Fruit fly (Drosophila melanogaster) whole organism, embryonic: ENCODE measurements around the gene Dhc62B.

ENCODE experiments used
- Abd-B ChIP-seq: fragments of 200-800 bp; sonication (Bioruptor generic); optimal IDR thresholded peaks from 2 replicates; lab custom pipeline; 2018; ENCODE audit warnings: missing biosample characterization, mild to moderate bottlenecking, missing genetic modification characterization, moderate library complexity
- C15 ChIP-seq: fragments of 200-800 bp; sonication (Bioruptor generic); IDR thresholded peaks from 3 replicates; pipeline ENCODE4 v1.3.6; 2022; ENCODE audit warnings: missing biosample characterization, missing genetic modification characterization
- CG10431 ChIP-seq: fragments of 200-800 bp; sonication (Bioruptor generic); optimal IDR thresholded peaks from 3 replicates; lab custom pipeline; 2018; ENCODE audit warnings: missing biosample characterization, mild to moderate bottlenecking, missing genetic modification characterization
- CG11560 ChIP-seq: fragments of 200-800 bp; sonication (Bioruptor generic); IDR thresholded peaks from 3 replicates; pipeline ENCODE4 v1.3.6; 2022; ENCODE audit warnings: missing biosample characterization, missing genetic modification characterization
- CG12071 ChIP-seq: fragments of 200-800 bp; sonication (Bioruptor generic); optimal IDR thresholded peaks from 3 replicates; lab custom pipeline; 2018; ENCODE audit warnings: missing biosample characterization, mild to moderate bottlenecking, missing genetic modification characterization
- CG1233 ChIP-seq: fragments of 200-800 bp; sonication (Bioruptor generic); optimal IDR thresholded peaks from 4 replicates; lab custom pipeline; 2018; ENCODE audit warnings: missing biosample characterization, mild to moderate bottlenecking, missing genetic modification characterization
- CG12659 ChIP-seq: fragments of 200-800 bp; sonication (Bioruptor generic); optimal IDR thresholded peaks from 3 replicates; lab custom pipeline; 2017; ENCODE audit warnings: mild to moderate bottlenecking, missing biosample characterization, missing genetic modification reagents, missing genetic modification characterization
- CG13424 ChIP-seq: fragments of 200-800 bp; sonication (Bioruptor generic); optimal IDR thresholded peaks from 2 replicates; lab custom pipeline; 2019; ENCODE audit warnings: missing biosample characterization, mild to moderate bottlenecking, missing genetic modification characterization, moderate library complexity
- CG13894 ChIP-seq: fragments of 200-800 bp; sonication (Bioruptor generic); optimal IDR thresholded peaks from 3 replicates; lab custom pipeline; 2018; ENCODE audit warnings: missing biosample characterization, mild to moderate bottlenecking, missing genetic modification characterization, moderate library complexity
- CG14014 ChIP-seq: fragments of 200-800 bp; sonication (Bioruptor generic); IDR thresholded peaks from 2 replicates; pipeline ENCODE4 v1.3.6; 2022; ENCODE audit warnings: missing biosample characterization, missing genetic modification characterization
- CG15696 ChIP-seq: fragments of 200-800 bp; sonication (Bioruptor generic); optimal IDR thresholded peaks from 2 replicates; lab custom pipeline; 2019; ENCODE audit warnings: missing biosample characterization, mild to moderate bottlenecking, missing genetic modification characterization, moderate library complexity
- CG16863 ChIP-seq: fragments of 200-800 bp; sonication (Bioruptor generic); optimal IDR thresholded peaks from 3 replicates; lab custom pipeline; 2016; ENCODE audit warnings: missing biosample characterization, missing genetic modification characterization
- CG17802 ChIP-seq: fragments of 200-800 bp; sonication (Bioruptor generic); optimal IDR thresholded peaks from 2 replicates; lab custom pipeline; 2018; ENCODE audit warnings: missing biosample characterization, mild to moderate bottlenecking, missing genetic modification characterization, moderate library complexity
- CG1832 ChIP-seq: fragments of 200-800 bp; sonication (Bioruptor generic); optimal IDR thresholded peaks from 2 replicates; lab custom pipeline; 2017; ENCODE audit warnings: missing biosample characterization, mild to moderate bottlenecking, missing genetic modification characterization, inconsistent platforms
- CG18599 ChIP-seq: fragments of 200-800 bp; sonication (Bioruptor generic); optimal IDR thresholded peaks from 3 replicates; lab custom pipeline; 2017; ENCODE audit warnings: missing biosample characterization, missing genetic modification characterization, mild to moderate bottlenecking, moderate library complexity, missing genetic modification reagents
- CG31224 ChIP-seq: fragments of 200-800 bp; sonication (Bioruptor generic); IDR thresholded peaks from 2 replicates; pipeline ENCODE4 v1.3.6; 2022; ENCODE audit warnings: missing biosample characterization, missing genetic modification characterization
- CG3995 ChIP-seq: fragments of 200-800 bp; sonication (Bioruptor generic); optimal IDR thresholded peaks from 3 replicates; lab custom pipeline; 2016; ENCODE audit warnings: missing biosample characterization, missing genetic modification characterization
- CG4328 ChIP-seq: fragments of 200-800 bp; sonication (Bioruptor generic); optimal IDR thresholded peaks from 3 replicates; lab custom pipeline; 2017; ENCODE audit warnings: missing biosample characterization, missing genetic modification reagents, missing genetic modification characterization
- CG6683 ChIP-seq: fragments of 200-800 bp; sonication (Bioruptor generic); optimal IDR thresholded peaks from 2 replicates; lab custom pipeline; 2017; ENCODE audit warnings: missing biosample characterization, mild to moderate bottlenecking, missing genetic modification characterization, missing genetic modification reagents
- CG7357 ChIP-seq: fragments of 200-800 bp; sonication (Bioruptor generic); IDR thresholded peaks from 3 replicates; pipeline ENCODE4 v1.3.6; 2022; ENCODE audit warnings: missing biosample characterization, missing genetic modification characterization
- CG8089 ChIP-seq: fragments of 200-800 bp; sonication (Bioruptor generic); optimal IDR thresholded peaks from 3 replicates; lab custom pipeline; 2016; ENCODE audit warnings: missing biosample characterization, missing genetic modification characterization
- CG8944 ChIP-seq: fragments of 200-800 bp; sonication (Bioruptor generic); optimal IDR thresholded peaks from 3 replicates; lab custom pipeline; 2016; ENCODE audit warnings: missing biosample characterization, missing genetic modification characterization
- CkIIα-i1 ChIP-seq: fragments of 200-800 bp; sonication (Bioruptor generic); IDR thresholded peaks from 2 replicates; pipeline ENCODE4 v1.3.6; 2022; ENCODE audit warnings: missing biosample characterization, missing genetic modification characterization
- CrebB ChIP-seq: fragments of 200-800 bp; sonication (Bioruptor generic); optimal IDR thresholded peaks from 3 replicates; lab custom pipeline; 2018; ENCODE audit warnings: missing biosample characterization, mild to moderate bottlenecking, missing genetic modification characterization
- D19A ChIP-seq: fragments of 200-800 bp; optimal IDR thresholded peaks from 3 replicates; lab custom pipeline; 2019; ENCODE audit warnings: missing biosample characterization, mild to moderate bottlenecking, missing genetic modification characterization, moderate library complexity
- Dbx ChIP-seq: fragments of 200-800 bp; sonication (Bioruptor generic); IDR thresholded peaks from 3 replicates; pipeline ENCODE4 v1.3.6; 2022; ENCODE audit warnings: missing biosample characterization, missing genetic modification characterization
- Deaf1 ChIP-seq: fragments of 200-800 bp; optimal IDR thresholded peaks from 3 replicates; lab custom pipeline; 2019; ENCODE audit warnings: missing biosample characterization, mild to moderate bottlenecking, missing genetic modification characterization, moderate library complexity
- Doc3 ChIP-seq: fragments of 200-800 bp; sonication (Bioruptor generic); IDR thresholded peaks from 3 replicates; pipeline ENCODE4 v1.3.6; 2022; ENCODE audit warnings: missing biosample characterization, missing genetic modification characterization; ENCODE audit not compliant: partially characterized antibody
- Dp ChIP-seq: fragments of 200-800 bp; sonication (Bioruptor generic); optimal IDR thresholded peaks from 2 replicates; lab custom pipeline; 2018; ENCODE audit warnings: missing biosample characterization, mild to moderate bottlenecking, missing genetic modification characterization, moderate library complexity
- Ets97D ChIP-seq: fragments of 200-800 bp; sonication (Bioruptor generic); optimal IDR thresholded peaks from 3 replicates; lab custom pipeline; 2016; ENCODE audit warnings: missing biosample characterization, missing genetic modification characterization
- Med ChIP-seq: fragments of 200-800 bp; sonication (Bioruptor generic); peaks from one replicate; lab custom pipeline; 2016; ENCODE audit warnings: missing biosample characterization, missing genetic modification characterization, mild to moderate bottlenecking, inconsistent platforms, moderate library complexity
- Meics ChIP-seq: fragments of 200-800 bp; sonication (Bioruptor generic); optimal IDR thresholded peaks from 2 replicates; lab custom pipeline; 2017; ENCODE audit warnings: missing biosample characterization, mild to moderate bottlenecking, missing genetic modification characterization
- Nf-YC ChIP-seq: fragments of 200-800 bp; optimal IDR thresholded peaks from 3 replicates; lab custom pipeline; 2019; ENCODE audit warnings: missing biosample characterization, mild to moderate bottlenecking, missing genetic modification characterization, moderate library complexity
- NfI ChIP-seq: fragments of 200-800 bp; sonication (Bioruptor generic); optimal IDR thresholded peaks from 3 replicates; lab custom pipeline; 2018; ENCODE audit warnings: missing biosample characterization, mild to moderate bottlenecking, missing genetic modification characterization, moderate library complexity
- Oaz ChIP-seq: fragments of 200-800 bp; sonication (Bioruptor generic); IDR thresholded peaks from 2 replicates; pipeline ENCODE4 v1.3.6; 2022; ENCODE audit warnings: missing biosample characterization, missing genetic modification characterization
- Optix ChIP-seq: fragments of 200-800 bp; sonication (Bioruptor generic); IDR thresholded peaks from 3 replicates; pipeline ENCODE4 v1.3.6; 2022; ENCODE audit warnings: missing biosample characterization, missing genetic modification characterization
- Sry-β ChIP-seq: fragments of 200-800 bp; sonication (Bioruptor generic); optimal IDR thresholded peaks from 2 replicates; lab custom pipeline; 2018; ENCODE audit warnings: missing biosample characterization, mild to moderate bottlenecking, missing genetic modification characterization, moderate library complexity
- bcd ChIP-seq: fragments of 200-800 bp; sonication (Bioruptor generic); optimal IDR thresholded peaks from 2 replicates; lab custom pipeline; 2017; ENCODE audit warnings: missing biosample characterization, mild to moderate bottlenecking, missing genetic modification characterization
- cas ChIP-seq: fragments of 200-800 bp; sonication (Bioruptor generic); IDR thresholded peaks from 2 replicates; pipeline ENCODE4 v1.3.6; 2022; ENCODE audit warnings: missing biosample characterization, missing genetic modification characterization
- crol ChIP-seq: fragments of 200-800 bp; sonication (Bioruptor generic); IDR thresholded peaks from 2 replicates; pipeline ENCODE4 v1.3.6; 2022; ENCODE audit warnings: missing biosample characterization, missing genetic modification characterization
- dan ChIP-seq: fragments of 200-800 bp; sonication (Bioruptor generic); IDR thresholded peaks from 2 replicates; pipeline ENCODE4 v1.3.6; 2022; ENCODE audit warnings: missing biosample characterization, missing genetic modification characterization
- ewg ChIP-seq: fragments of 200-800 bp; sonication (Bioruptor generic); optimal IDR thresholded peaks from 3 replicates; lab custom pipeline; 2017; ENCODE audit warnings: mild to moderate bottlenecking, missing biosample characterization, missing genetic modification reagents, missing genetic modification characterization
- ftz-f1 ChIP-seq: fragments of 200-800 bp; sonication (Bioruptor generic); optimal IDR thresholded peaks from 2 replicates; lab custom pipeline; 2016; ENCODE audit warnings: missing biosample characterization, missing genetic modification characterization
- hth ChIP-seq: fragments of >200 bp; optimal IDR thresholded peaks from 2 replicates; lab custom pipeline; 2017; ENCODE audit warnings: inconsistent platforms
- kay ChIP-seq: fragments of 200-800 bp; sonication (Bioruptor generic); optimal IDR thresholded peaks from 2 replicates; lab custom pipeline; 2016; ENCODE audit warnings: missing biosample characterization, missing genetic modification characterization
- oc ChIP-seq: fragments of 200-800 bp; sonication (Bioruptor generic); optimal IDR thresholded peaks from 2 replicates; lab custom pipeline; 2018; ENCODE audit warnings: missing biosample characterization, mild to moderate bottlenecking, missing genetic modification characterization, moderate library complexity
- sim ChIP-seq: fragments of 200-800 bp; sonication (Bioruptor generic); IDR thresholded peaks from 2 replicates; pipeline ENCODE4 v1.3.6; 2022; ENCODE audit warnings: missing biosample characterization, missing genetic modification characterization
- sna ChIP-seq: fragments of 200-800 bp; sonication (Bioruptor generic); IDR thresholded peaks from 2 replicates; pipeline ENCODE4 v1.3.6; 2022; ENCODE audit warnings: missing biosample characterization, missing genetic modification characterization; ENCODE audit not compliant: partially characterized antibody
- tna ChIP-seq: fragments of 200-800 bp; sonication (Bioruptor generic); IDR thresholded peaks from 2 replicates; pipeline ENCODE4 v1.3.6; 2022; ENCODE audit warnings: missing biosample characterization, missing genetic modification characterization; ENCODE audit not compliant: partially characterized antibody
- trem ChIP-seq: fragments of 200-800 bp; optimal IDR thresholded peaks from 3 replicates; lab custom pipeline; 2019; ENCODE audit warnings: missing biosample characterization, mild to moderate bottlenecking, missing genetic modification characterization, moderate library complexity
- tup ChIP-seq: fragments of 200-800 bp; sonication (Bioruptor generic); optimal IDR thresholded peaks from 2 replicates; lab custom pipeline; 2016; ENCODE audit warnings: missing biosample characterization, mild to moderate bottlenecking, missing genetic modification characterization, moderate library complexity
- usp ChIP-seq: fragments of >200 bp; optimal IDR thresholded peaks from 2 replicates; lab custom pipeline; 2017; ENCODE audit warnings: missing biosample characterization, missing genetic modification characterization

Gene Dhc62B

DNA sequence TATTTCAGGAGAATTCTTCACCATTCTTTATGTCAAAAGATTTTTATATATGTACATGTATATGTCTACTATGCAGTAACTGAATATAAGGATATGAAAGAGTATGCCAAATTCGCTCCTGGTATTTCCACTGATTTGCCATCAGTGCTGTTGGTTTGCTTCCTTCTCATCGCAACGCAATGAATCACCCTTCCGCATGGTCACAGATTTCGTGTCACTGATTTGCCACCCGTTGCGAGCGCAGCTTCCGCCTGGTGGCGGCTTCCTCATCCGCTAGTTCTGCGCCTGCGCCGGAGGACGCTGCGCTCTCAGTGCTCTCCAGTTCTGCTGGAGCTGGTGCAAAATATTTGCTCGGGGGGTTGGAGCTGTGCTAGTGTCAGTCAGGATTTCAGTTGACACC lies 23.3 kb downstream of the Dhc62B start (continued):
- no peak for TF ChIP-seq Oaz
- TF ChIP-seq CG11560 (tag; lab: Robert Waterston, UW): no peak
- TF ChIP-seq CG13894 (tag; lab: Kevin White, UChicago): no peak
- no peak for TF ChIP-seq Dbx
- no peak for TF ChIP-seq Abd-B
- TF ChIP-seq CG15696 (tag; lab: Kevin White, UChicago): no peak
- TF ChIP-seq CG7357 (GFP tag; lab: Robert Waterston, UW): no peak
- TF ChIP-seq Ets97D (GFP tag; lab: Kevin White, UChicago): peak; percentile 49
- no peak for TF ChIP-seq CG8944 (GFP tag; lab: Kevin White, UChicago)
- TF ChIP-seq Optix: no peak
- TF ChIP-seq CG4328 (GFP tag; lab: Kevin White, UChicago): no peak
- TF ChIP-seq oc (tag; lab: Kevin White, UChicago): no peak
- no peak for TF ChIP-seq crol (GFP tag; lab: Robert Waterston, UW)
- TF ChIP-seq Deaf1: no peak
- peak; percentile 14 for TF ChIP-seq CG18599
- peak; percentile 98 for TF ChIP-seq ewg (GFP tag; lab: Kevin White, UChicago)
- no peak for TF ChIP-seq dan (GFP tag; lab: Robert Waterston, UW)
- no peak for TF ChIP-seq sim
- TF ChIP-seq CG17802 (tag; lab: Kevin White, UChicago): no peak
- no peak for TF ChIP-seq CrebB (tag; lab: Kevin White, UChicago)
- TF ChIP-seq CG16863: no peak
- TF ChIP-seq CG13424 (tag; lab: Kevin White, UChicago): no peak
- TF ChIP-seq tup (GFP tag; lab: Kevin White, UChicago): no peak
- peak; percentile 20 for TF ChIP-seq Sry-β (GFP tag; lab: Kevin White, UChicago)
- TF ChIP-seq tna (GFP tag; lab: Robert Waterston, UW): no peak
- no peak for TF ChIP-seq CG6683
- no peak for TF ChIP-seq sna (GFP tag; lab: Robert Waterston, UW)
- TF ChIP-seq CG3995 (GFP tag; lab: Kevin White, UChicago): peak; percentile 94
- no peak for TF ChIP-seq CG12071 (GFP tag; lab: Kevin White, UChicago)
- TF ChIP-seq Dp (GFP tag; lab: Kevin White, UChicago): no peak
- TF ChIP-seq NfI (GFP tag; lab: Kevin White, UChicago): peak; percentile 10
- no peak for TF ChIP-seq CG31224 (GFP tag; lab: Robert Waterston, UW)
- TF ChIP-seq bcd (GFP tag; lab: Kevin White, UChicago): no peak
- TF ChIP-seq trem: no peak
- no peak for TF ChIP-seq C15
- no peak for TF ChIP-seq CG14014 (GFP tag; lab: Robert Waterston, UW)
- peak; percentile 12 for TF ChIP-seq Nf-YC (tag; lab: Kevin White, UChicago)
- no peak for TF ChIP-seq kay (GFP tag; lab: Kevin White, UChicago)
- no peak for TF ChIP-seq Meics (GFP tag; lab: Kevin White, UChicago)
- no peak for TF ChIP-seq cas (GFP tag; lab: Robert Waterston, UW)
- no peak for TF ChIP-seq Doc3 (GFP tag; lab: Robert Waterston, UW)
- no peak for TF ChIP-seq CkIIα-i1 (GFP tag; lab: Robert Waterston, UW)
- no peak for TF ChIP-seq usp (GFP tag; lab: Kevin White, UChicago)
- no peak for TF ChIP-seq CG1832
- no peak for TF ChIP-seq CG1233 (GFP tag; lab: Kevin White, UChicago)
- TF ChIP-seq CG10431: no peak
- TF ChIP-seq Med: peak; percentile 88
- no peak for TF ChIP-seq CG8089 (GFP tag; lab: Kevin White, UChicago)
- no peak for TF ChIP-seq hth
- TF ChIP-seq CG12659 (GFP tag; lab: Kevin White, UChicago): no peak
- TF ChIP-seq ftz-f1 (GFP tag; lab: Kevin White, UChicago): no peak
- TF ChIP-seq D19A (tag; lab: Kevin White, UChicago): peak; percentile 69
